Worm (Caenorhabditis elegans): ENCODE data around the gene srh-56.

srh-56 gene

DNA sequence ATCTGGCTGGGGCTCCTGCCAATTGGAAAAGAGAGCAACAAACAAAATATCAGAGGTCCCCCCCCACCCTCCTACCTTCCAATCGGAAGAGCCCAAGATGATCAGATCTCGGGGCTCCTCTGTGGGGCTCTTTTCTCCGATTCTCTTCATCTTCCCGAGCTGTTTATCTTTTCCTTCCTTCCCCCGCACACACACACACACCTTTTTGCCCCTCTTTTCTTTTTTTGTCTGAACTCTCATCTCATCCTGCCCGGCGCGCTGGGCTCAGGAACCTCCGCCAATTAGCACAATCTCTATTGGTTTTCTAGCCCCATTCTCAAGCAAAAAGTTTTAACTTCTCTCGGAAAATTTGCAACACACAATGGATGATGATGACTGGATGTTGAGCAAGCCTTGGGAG is 31.6 kb downstream of the srh-56 start:
- TF ChIP-seq ref-1 (GFP tag; conservative IDR thresholded peaks at IDR 0.05) (no peak), flt-1 (GFP tag; IDR thresholded peaks at IDR 0.05) (no peak), med-1 (GFP tag; optimal IDR thresholded peaks at IDR 0.05; ENCODE audit: insufficient read depth) (no peak), klf-2 (GFP tag; conservative IDR thresholded peaks at IDR 0.05) (no peak), cog-1 (tag; optimal IDR thresholded peaks at IDR 0.05) (no peak), T22C8.4 (GFP tag; IDR thresholded peaks at IDR 0.05) (no peak), tab-1 (GFP tag; IDR thresholded peaks at IDR 0.05) (no peak), ztf-23 (GFP tag; IDR thresholded peaks at IDR 0.05) (no peak), ztf-29 (GFP tag; IDR thresholded peaks at IDR 0.05) (no peak)

DNA sequence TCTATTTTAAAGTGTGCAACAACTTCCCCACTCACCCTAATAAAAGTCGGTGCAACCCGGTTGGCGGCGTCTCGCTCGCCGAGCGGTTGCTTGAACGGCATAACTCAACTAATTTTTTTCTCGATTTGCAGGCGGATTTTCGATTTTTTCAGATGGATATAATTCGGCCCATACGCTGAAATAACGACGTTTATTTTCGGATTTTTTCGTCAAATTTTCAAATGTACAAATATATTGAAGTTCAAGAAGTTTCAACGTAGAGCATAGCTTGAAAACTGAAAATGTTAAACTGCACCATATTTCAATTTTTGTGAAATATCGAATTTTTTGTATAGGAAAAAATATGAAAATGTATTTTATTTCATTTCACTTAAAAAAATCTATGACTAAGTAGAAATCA is 36.1 kb downstream of the srh-56 start, which contains the start of gene ketn-1:
Gene ketn-1, minus strand, starts transcription at position 101 of the 400 bp plus-strand sequence.
- no peak for TF ChIP-seq ztf-29 (GFP tag; IDR thresholded peaks at IDR 0.05)
- no peak for TF ChIP-seq ref-1 (GFP tag; conservative IDR thresholded peaks at IDR 0.05)
- TF ChIP-seq cog-1 (tag; optimal IDR thresholded peaks at IDR 0.05), result no peak
- no peak for TF ChIP-seq flt-1 (GFP tag; IDR thresholded peaks at IDR 0.05)
- TF ChIP-seq T22C8.4 (GFP tag; IDR thresholded peaks at IDR 0.05), result no peak
- TF ChIP-seq med-1 (GFP tag; optimal IDR thresholded peaks at IDR 0.05; ENCODE audit: insufficient read depth), result no peak
- no peak for TF ChIP-seq tab-1 (GFP tag; IDR thresholded peaks at IDR 0.05)
- no peak for TF ChIP-seq klf-2 (GFP tag; conservative IDR thresholded peaks at IDR 0.05)
- TF ChIP-seq ztf-23 (GFP tag; IDR thresholded peaks at IDR 0.05), result no peak

- TF ChIP-seq med-1 (GFP tag; optimal IDR thresholded peaks at IDR 0.05; ENCODE audit: insufficient read depth) (no peak), cog-1 (tag; optimal IDR thresholded peaks at IDR 0.05) (no peak), klf-2 (GFP tag; conservative IDR thresholded peaks at IDR 0.05) (no peak), T22C8.4 (GFP tag; IDR thresholded peaks at IDR 0.05) (no peak), ztf-23 (GFP tag; IDR thresholded peaks at IDR 0.05) (no peak), tab-1 (GFP tag; IDR thresholded peaks at IDR 0.05) (no peak), ref-1 (GFP tag; conservative IDR thresholded peaks at IDR 0.05) (no peak), flt-1 (GFP tag; IDR thresholded peaks at IDR 0.05) (no peak), ztf-29 (GFP tag; IDR thresholded peaks at IDR 0.05) (no peak)
These were observed 37.8 kb downstream of the srh-56 start for ce11 chrV:2809443-2809842.

- TF ChIP-seq ref-1 (GFP tag; conservative IDR thresholded peaks at IDR 0.05) (no peak), flt-1 (GFP tag; IDR thresholded peaks at IDR 0.05) (no peak), T22C8.4 (GFP tag; IDR thresholded peaks at IDR 0.05) (no peak), ztf-29 (GFP tag; IDR thresholded peaks at IDR 0.05) (no peak), ztf-23 (GFP tag; IDR thresholded peaks at IDR 0.05) (no peak), klf-2 (GFP tag; conservative IDR thresholded peaks at IDR 0.05) (no peak), tab-1 (GFP tag; IDR thresholded peaks at IDR 0.05) (no peak), cog-1 (tag; optimal IDR thresholded peaks at IDR 0.05) (no peak)
These were observed 38.5 kb downstream of the srh-56 start, which contains the start of gene F54E2.1 for ce11 chrV:2810164-2810563. F54E2.1 (plus strand) TSS chrV:2810398.

DNA sequence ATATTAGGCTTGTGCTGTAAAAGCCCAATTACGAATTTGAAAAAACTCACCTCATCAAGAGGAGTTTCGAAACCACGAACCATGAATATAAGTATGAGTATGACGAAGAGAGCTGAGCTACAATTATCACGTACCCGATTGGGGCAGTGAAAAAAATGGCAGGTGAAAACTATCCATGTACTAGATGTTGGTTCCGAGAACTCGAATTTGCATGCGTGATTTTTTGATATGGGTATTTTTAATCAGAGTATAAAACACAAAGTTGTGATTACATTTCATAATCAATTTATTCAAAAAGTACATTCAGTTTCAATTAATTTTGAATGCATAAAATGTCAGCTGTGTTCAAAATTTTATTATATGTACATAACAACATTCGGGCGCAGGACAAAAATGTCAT is 42.2 kb downstream of the srh-56 start, which contains the start of gene F54E2.9:
Gene F54E2.9, minus strand, starts transcription at position 132 of the 400 bp plus-strand sequence.
- TF ChIP-seq klf-2 (GFP tag; conservative IDR thresholded peaks at IDR 0.05), result no peak
- no peak for TF ChIP-seq tab-1 (GFP tag; IDR thresholded peaks at IDR 0.05)
- TF ChIP-seq ztf-29 (GFP tag; IDR thresholded peaks at IDR 0.05), result no peak

DNA sequence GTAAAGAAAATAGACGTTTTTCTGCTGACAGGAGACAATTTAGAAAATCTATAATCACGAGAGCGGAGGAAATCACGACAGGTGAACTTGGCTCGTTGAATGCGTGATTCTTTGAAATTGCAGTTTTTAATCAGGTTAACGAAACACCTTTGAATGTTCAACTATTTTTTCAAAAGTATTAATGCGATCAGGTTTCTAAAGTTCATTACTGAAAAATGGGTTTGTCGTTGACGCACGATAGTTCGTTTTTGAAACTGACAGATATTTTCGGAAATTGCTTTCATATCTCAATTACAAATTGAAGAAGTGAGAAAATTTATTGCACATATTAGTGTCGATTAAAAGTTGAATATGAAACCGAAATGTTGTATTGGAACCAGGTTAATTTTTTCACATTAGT is 44.3 kb downstream of the srh-56 start, which contains the start of gene F54E2.5:
Gene F54E2.5, minus strand, starts transcription at position 101 of the 400 bp plus-strand sequence.
- TF ChIP-seq med-1 (GFP tag; optimal IDR thresholded peaks at IDR 0.05; ENCODE audit: insufficient read depth), result no peak
- no peak for TF ChIP-seq cog-1 (tag; optimal IDR thresholded peaks at IDR 0.05)
- TF ChIP-seq flt-1 (GFP tag; IDR thresholded peaks at IDR 0.05), result no peak
- no peak for TF ChIP-seq klf-2 (GFP tag; conservative IDR thresholded peaks at IDR 0.05)
- TF ChIP-seq tab-1 (GFP tag; IDR thresholded peaks at IDR 0.05), result no peak
- no peak for TF ChIP-seq T22C8.4 (GFP tag; IDR thresholded peaks at IDR 0.05)
- no peak for TF ChIP-seq ztf-29 (GFP tag; IDR thresholded peaks at IDR 0.05)
- TF ChIP-seq ref-1 (GFP tag; conservative IDR thresholded peaks at IDR 0.05), result no peak
- no peak for TF ChIP-seq ztf-23 (GFP tag; IDR thresholded peaks at IDR 0.05)

DNA sequence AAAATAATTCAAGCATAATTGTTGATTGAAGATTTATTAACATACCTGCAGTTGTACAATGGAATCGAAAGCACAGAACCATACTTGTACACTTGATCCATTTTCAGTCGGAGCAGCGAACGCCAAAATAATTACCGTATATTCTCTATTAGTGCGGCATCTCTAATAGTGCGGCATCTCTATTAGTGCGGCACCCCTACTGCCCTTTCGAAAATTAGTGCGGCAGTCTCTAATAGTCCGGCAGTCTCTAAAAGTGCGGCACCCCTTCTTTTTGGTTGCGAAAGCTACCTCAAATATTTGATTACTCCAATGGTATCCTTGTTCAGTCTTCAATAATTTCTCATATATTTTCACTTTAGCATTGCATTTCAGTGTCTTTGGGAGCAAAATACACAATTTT is 46.5 kb downstream of the srh-56 start, which contains the start of gene srt-34:
Gene srt-34, minus strand, starts transcription at position 101 of the 400 bp plus-strand sequence.
- TF ChIP-seq klf-2 (GFP tag; conservative IDR thresholded peaks at IDR 0.05), result no peak
- no peak for TF ChIP-seq ztf-23 (GFP tag; IDR thresholded peaks at IDR 0.05)
- TF ChIP-seq T22C8.4 (GFP tag; IDR thresholded peaks at IDR 0.05), result no peak
- no peak for TF ChIP-seq tab-1 (GFP tag; IDR thresholded peaks at IDR 0.05)
- TF ChIP-seq ref-1 (GFP tag; conservative IDR thresholded peaks at IDR 0.05), result no peak
- TF ChIP-seq ztf-29 (GFP tag; IDR thresholded peaks at IDR 0.05), result no peak
- no peak for TF ChIP-seq med-1 (GFP tag; optimal IDR thresholded peaks at IDR 0.05; ENCODE audit: insufficient read depth)
- no peak for TF ChIP-seq cog-1 (tag; optimal IDR thresholded peaks at IDR 0.05)
- no peak for TF ChIP-seq flt-1 (GFP tag; IDR thresholded peaks at IDR 0.05)

DNA sequence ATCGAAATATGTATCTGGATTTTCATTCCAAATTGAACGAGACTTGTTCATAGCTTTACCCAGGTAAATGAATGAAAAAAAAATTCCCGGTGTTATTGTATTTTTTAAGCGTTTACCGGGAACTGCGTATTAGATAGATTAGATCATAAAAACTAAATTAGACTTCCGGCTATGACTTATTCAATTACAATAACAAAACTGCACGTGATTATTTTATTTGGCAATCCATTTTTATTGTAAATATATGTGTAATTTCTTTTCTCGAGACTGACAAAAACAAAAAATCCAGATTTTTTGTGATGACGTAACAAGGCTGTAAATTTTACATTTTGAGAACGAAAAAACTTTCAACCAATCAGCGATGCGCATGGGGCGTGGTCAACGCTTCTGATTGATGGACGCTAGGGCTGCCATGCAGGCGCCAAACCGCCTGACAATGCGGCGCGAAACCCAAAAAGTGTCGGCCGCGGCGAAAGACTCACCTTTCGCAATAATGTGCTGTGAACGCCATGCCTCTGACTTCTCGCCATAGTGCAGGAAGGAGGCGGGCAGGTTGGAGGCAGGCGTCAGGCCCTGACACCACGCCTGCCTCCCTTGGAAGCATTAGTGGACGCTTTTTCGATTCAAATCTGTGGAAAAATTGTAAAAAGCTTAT is 50.1 kb downstream of the srh-56 start, which contains the start of gene srh-36:
Gene srh-36, minus strand, starts transcription at position 51 of the 655 bp plus-strand sequence.
- TF ChIP-seq cog-1 (tag; optimal IDR thresholded peaks at IDR 0.05), result no peak
- TF ChIP-seq flt-1 (GFP tag; IDR thresholded peaks at IDR 0.05), result no peak
- no peak for TF ChIP-seq med-1 (GFP tag; optimal IDR thresholded peaks at IDR 0.05; ENCODE audit: insufficient read depth)
- TF ChIP-seq klf-2 (GFP tag; conservative IDR thresholded peaks at IDR 0.05), result no peak
- TF ChIP-seq ztf-29 (GFP tag; IDR thresholded peaks at IDR 0.05), result no peak
- no peak for TF ChIP-seq T22C8.4 (GFP tag; IDR thresholded peaks at IDR 0.05)
- no peak for TF ChIP-seq ztf-23 (GFP tag; IDR thresholded peaks at IDR 0.05)
- no peak for TF ChIP-seq ref-1 (GFP tag; conservative IDR thresholded peaks at IDR 0.05)
- no peak for TF ChIP-seq tab-1 (GFP tag; IDR thresholded peaks at IDR 0.05)

Measured in whole organism, midembryonic.